Fruit fly (Drosophila melanogaster) ovary, adult (tissue): ENCODE data around the gene CG9649.

ENCODE experiments used
- CG17801 ChIP-seq: fragments of 200-800 bp; optimal IDR thresholded peaks from 2 replicates; lab custom pipeline; 2019; ENCODE audit warnings: missing biosample characterization, mild to moderate bottlenecking, missing genetic modification characterization, moderate library complexity; ENCODE audit not compliant: partially characterized antibody

CG9649 gene

DNA sequence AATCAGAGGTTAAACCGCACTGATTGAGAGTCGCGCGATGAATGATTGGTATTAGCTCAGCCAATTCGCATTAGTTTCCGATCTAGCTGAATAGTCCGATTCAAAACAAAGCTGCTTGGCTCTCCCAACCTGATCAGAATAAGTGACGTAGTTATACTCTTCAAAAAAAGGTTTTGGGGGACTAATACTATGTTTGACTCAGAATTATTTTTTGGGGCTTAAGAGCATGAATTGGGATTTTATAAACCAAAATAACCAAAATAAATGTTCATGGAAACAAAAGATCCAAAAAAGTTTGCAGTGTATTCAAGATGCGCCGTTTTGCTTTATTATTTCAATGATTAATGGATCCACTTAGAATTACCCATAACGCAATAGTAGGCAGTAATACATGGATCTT, at the start of gene CG9649:
Gene CG9649, minus strand, starts transcription at position 44 of the 400 bp plus-strand sequence.
- TF ChIP-seq CG17801 (GFP tag; lab: Kevin White, UChicago) = no peak

DNA sequence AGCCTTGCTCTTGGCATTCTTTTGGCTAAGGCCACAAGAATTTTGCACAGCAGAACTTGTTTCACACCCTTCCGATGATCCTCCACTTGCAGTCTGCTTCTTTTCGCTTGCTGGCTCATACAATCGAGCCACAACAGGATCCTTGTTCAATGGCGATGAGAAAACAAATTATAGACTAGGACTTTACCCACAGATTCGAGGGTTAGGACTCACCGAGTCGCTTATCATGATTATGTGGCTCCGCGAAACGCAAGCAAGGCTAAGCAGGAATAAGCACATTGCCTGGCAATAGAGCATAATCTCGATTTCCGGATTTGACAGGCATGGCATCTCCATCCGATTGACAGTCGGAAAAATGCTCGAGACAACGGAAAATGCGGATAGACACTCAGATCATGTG, 44.4 kb upstream of the CG9649 start, which contains the start of the genes CG14839 and CG14841:
Gene CG14839, plus strand, starts transcription at position 301 of the 400 bp plus-strand sequence.
Gene CG14841, minus strand, starts transcription at position 332 of the 400 bp plus-strand sequence.
- TF ChIP-seq CG17801 (GFP tag; lab: Kevin White, UChicago) = no peak

DNA sequence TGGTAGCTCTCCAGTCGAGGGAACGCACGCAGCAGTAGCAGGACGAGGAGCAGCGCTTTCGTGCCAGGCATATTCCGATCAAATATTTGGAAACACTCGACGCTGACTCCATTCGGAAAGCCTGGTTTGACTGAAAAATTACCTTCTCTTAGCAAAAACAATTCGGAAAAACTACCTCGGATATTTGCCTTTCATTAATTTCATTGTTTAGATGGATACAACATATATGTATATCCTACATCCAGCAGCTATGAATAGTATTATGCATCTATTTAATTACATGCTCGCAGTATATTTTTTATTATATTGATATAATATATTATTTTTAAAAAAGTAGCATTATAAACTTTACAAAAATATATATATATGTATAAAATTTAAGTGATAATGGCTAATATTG, 43.4 kb upstream of the CG9649 start, which contains the start of gene CG14840:
Gene CG14840, minus strand, starts transcription at position 101 of the 400 bp plus-strand sequence.
- no peak for TF ChIP-seq CG17801 (GFP tag; lab: Kevin White, UChicago)

DNA sequence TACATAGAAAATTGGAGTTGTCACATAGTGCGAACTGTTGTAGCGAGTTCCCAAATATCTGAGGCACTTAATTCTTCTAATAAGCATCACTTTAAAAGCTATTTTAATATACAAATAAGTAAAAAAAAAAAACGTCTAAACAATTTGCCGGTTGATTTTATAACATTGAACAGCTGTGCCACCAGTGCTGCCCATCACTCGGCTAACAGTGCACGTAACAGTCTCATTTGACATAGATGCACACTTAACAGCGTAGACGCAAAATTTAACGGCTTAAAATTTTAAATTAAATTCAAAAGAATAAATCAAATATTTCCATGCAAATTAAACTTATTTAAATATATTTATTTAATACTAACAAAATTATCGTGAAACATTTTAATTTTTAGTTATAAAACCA, 42.1 kb upstream of the CG9649 start, which contains the start of gene MetRS-m:
Gene MetRS-m, minus strand, starts transcription at position 171 of the 400 bp plus-strand sequence.
- TF ChIP-seq CG17801 (GFP tag; lab: Kevin White, UChicago) = no peak

DNA sequence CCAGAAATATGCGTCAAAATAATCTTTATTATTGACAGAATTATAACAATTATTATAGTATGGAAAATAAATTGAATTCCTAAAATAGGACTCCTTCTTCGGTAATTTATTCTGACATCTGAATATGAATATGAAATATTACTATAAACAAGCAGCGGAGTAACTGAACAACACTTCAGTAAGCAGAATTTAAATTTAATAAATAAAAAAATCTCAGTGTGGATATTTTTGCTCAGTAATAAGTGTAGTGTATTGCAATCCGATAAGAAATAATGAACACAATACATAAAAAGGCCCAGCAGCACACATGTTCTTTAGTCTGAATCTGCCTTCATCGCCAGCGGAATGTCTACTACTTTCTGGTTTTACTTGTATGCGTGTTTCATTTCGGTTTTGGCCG, 38.1 kb upstream of the CG9649 start, which contains the start of gene CG43179:
Gene CG43179, plus strand, starts transcription at position 301 of the 400 bp plus-strand sequence.
- TF ChIP-seq CG17801 (GFP tag; lab: Kevin White, UChicago) = no peak

DNA sequence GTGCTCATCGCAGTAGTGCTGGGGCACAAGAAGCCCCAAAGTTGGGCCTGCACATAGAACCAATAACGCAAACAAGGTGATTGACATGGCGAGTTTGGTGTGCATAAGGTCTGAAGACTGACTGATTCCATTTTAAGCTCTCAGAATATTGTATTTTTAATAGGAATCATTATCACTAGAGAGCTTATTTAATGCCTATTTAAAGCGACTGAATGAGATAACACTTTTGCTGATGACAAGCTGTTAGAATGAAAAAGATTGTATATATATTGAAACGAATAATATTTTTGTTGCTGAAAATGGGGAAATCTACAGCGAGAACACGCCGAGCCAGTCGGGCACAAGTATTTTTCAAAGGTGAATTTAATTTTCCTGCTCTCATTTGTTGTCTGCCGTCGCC, 27.7 kb upstream of the CG9649 start, which contains the start of gene CG9616:
Gene CG9616, minus strand, starts transcription at position 101 of the 400 bp plus-strand sequence.
- TF ChIP-seq CG17801 (GFP tag; lab: Kevin White, UChicago) = no peak

DNA sequence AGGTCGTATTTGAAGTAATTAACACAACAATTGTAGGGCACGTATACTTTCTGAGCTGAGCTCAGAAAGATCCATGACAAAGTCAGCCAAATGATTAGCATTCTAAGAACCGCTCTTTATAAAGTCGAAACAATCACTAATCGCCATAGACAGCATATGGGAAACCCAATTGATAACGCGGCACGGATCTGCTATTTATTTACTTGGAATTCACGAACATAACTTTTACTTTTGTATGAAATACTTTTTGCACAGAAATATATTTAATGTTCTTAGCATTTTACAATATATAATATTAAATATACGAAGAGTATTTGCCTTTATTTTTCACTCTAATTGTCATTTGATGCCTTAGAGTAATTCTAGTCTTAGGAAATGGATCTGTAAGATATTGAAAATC, 26.9 kb upstream of the CG9649 start, which contains the start of gene CG43291:
Gene CG43291, minus strand, starts transcription at position 101 of the 400 bp plus-strand sequence.
- TF ChIP-seq CG17801 (GFP tag; lab: Kevin White, UChicago) = no peak

DNA sequence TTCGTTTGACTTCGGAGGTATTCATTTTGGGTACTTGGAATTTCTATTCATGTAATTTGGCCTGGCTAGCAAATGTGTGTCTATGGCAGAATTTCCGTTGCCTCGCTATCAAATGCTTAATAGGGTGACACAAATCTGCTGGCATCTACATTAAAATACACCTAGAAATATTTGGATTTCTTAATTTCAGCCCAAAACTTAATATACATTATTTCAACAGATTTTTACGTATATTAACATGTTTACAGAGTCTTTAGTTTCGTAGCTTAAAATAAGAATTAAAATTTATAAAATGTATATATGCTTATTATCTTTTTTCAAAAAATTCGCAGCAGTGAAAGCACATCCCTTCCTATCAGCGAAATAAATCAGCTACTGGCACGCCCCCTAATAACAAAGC, 11.4 kb upstream of the CG9649 start, which contains the start of gene CG9624:
Gene CG9624, minus strand, starts transcription at position 101 of the 400 bp plus-strand sequence.
- TF ChIP-seq CG17801 (GFP tag; lab: Kevin White, UChicago) = no peak

DNA sequence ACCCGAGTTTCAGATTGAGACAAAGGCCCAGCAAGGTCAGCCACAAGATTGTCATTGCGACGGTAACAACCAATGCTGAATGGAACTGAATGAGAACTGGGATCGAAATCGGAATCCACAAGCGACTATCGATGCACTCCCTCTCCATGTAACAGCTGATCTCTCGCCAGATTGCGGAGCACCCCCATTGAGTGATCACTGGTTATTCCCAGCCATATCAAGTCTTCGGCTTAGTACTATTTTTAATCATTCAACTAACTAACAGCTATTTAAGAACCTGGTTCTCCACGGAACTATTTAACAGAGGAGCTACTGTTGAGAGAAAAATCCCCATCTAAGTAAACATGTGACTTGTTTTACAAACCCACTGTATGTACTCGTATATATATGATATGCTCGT, 9.0 kb upstream of the CG9649 start, which contains the start of gene CG9631:
Gene CG9631, minus strand, starts transcription at position 101 of the 400 bp plus-strand sequence.
- TF ChIP-seq CG17801 (GFP tag; lab: Kevin White, UChicago) = no peak

DNA sequence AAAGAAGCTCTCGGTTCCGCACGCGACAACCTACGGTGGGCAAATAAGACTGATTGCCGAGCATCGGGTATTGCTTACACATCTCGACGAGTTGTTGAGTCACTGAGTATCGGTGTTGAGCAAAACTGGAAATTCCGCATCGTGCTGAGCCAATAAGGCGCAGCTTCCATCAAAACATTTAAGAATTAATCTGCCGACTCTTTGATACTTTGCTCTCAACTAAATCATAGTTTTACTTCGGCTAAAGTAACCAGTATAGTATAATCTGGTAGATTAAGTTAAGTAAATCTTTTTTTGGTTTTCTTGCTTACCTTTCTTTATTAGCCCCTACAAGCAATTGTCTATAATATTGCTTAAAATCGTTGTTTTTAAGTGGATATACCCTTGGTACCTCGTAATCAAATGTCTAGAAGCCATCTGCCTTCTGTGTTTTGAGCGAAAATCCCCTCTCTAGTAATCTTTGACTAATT, 6.5 kb upstream of the CG9649 start, which contains the start of gene Sp212:
Gene Sp212, minus strand, starts transcription at position 51 of the 470 bp plus-strand sequence.
- no peak for TF ChIP-seq CG17801 (GFP tag; lab: Kevin White, UChicago)

DNA sequence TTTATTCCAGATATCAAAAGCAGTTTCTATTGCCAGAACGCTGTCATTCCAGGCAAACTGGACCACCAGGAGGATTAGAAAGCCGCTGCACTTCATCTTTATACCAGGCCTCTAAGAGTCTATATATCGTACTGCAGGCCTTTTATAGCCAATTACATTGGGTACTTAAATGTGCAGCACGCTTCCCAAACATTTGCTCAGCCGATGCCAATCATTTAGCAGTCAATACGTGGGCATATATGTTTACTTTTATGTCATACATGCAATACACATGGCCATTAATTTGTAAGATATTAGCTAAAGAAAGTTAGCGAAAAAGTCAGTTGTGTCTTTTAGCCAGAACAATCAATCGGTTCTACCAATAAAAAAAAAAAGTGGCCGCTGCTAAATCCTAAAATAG, 3.8 kb upstream of the CG9649 start, which contains the start of gene CG33109:
Gene CG33109, minus strand, starts transcription at position 101 of the 400 bp plus-strand sequence.
- TF ChIP-seq CG17801 (GFP tag; lab: Kevin White, UChicago) = no peak

DNA sequence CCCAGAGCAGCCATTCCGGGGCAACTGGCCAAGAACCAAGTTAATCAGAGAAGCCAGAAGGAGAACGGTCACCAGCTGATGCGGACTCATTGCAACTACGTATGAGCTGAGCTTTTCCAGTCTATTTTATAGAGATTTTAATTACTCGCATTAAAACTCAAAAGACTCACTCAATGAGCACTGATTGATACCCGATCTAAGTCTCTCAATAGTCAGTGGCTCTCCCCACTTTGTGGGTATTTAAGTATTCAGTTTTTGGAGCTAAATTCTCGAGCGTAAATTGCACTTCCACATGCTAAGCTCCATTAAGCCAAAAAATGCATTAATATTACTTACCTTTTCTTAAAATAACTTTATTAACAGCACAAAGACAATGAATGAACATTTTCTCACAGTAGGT, 2.4 kb upstream of the CG9649 start, which contains the start of gene CG31326:
Gene CG31326, minus strand, starts transcription at position 101 of the 400 bp plus-strand sequence.
- no peak for TF ChIP-seq CG17801 (GFP tag; lab: Kevin White, UChicago)

DNA sequence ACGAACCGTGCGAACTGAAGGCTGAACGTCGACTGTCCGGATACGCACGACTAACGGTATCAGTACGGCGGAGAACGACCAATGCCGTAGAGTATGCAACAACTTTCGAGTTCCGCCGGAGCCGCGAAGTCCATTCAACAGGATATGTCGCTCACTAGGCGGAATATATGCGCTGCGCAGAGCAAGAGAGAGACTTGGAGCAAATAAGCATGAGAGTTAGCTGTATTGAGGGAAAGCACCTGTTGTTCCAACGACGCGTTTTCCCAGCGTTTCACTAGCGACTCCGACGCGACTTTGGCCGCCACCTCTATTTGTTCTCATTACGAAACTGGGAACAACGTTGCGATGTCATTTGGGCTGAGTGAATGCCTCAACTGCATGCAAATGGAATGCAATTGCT, 2.9 kb downstream of the CG9649 start, which contains the start of gene Dop1R1:
Gene Dop1R1, minus strand, starts transcription at position 35 of the 400 bp plus-strand sequence.
- no peak for TF ChIP-seq CG17801 (GFP tag; lab: Kevin White, UChicago)
